Fruit fly (Drosophila melanogaster): ENCODE results near the gene awd.

- TF ChIP-seq CG8159 (tag; optimal IDR thresholded peaks at IDR 0.05) (peak; percentile 60), CG34367 (tag; optimal IDR thresholded peaks at IDR 0.05) (peak; percentile 66), CG12605 (GFP tag; IDR thresholded peaks at IDR 0.05) (peak; percentile 78), CG10348 (GFP tag; IDR thresholded peaks at IDR 0.05) (no peak), fd96Ca (GFP tag; IDR thresholded peaks at IDR 0.05) (peak; percentile 72), CG9948 (tag; optimal IDR thresholded peaks at IDR 0.05) (peak; percentile 81), rn (GFP tag; IDR thresholded peaks at IDR 0.05) (0 out of 2 replicates have a peak, but pooled peaks have one; percentile 32)
These were observed 45.7 kb downstream of the awd start for dm6 chr3R:31700212-31700611.

Data from whole organism, pupa.